Worm (Caenorhabditis elegans) whole organism, young adult: ENCODE data around the gene Y62F5A.10.

Experiments used
- B0019.2 ChIP-seq: fragments of 200-800 bp; sonication (Bioruptor generic); conservative IDR thresholded peaks from 2 replicates; pipeline ENCODE4 v1.3.6; 2022; ENCODE audit warnings: missing genetic modification reagents, missing genetic modification characterization, missing compliant biosample characterization
- B0336.3 ChIP-seq: fragments of 200-800 bp; sonication (Bioruptor generic); IDR thresholded peaks from 2 replicates; pipeline ENCODE4 v1.3.6; 2022; ENCODE audit warnings: missing genetic modification characterization, missing compliant biosample characterization
- C06A6.2 ChIP-seq: fragments of 200-800 bp; sonication (Bioruptor generic); conservative IDR thresholded peaks from 2 replicates; pipeline ENCODE4 v1.3.6; 2022; ENCODE audit warnings: missing genetic modification characterization, missing compliant biosample characterization
- D2030.7 ChIP-seq: fragments of 200-800 bp; sonication (Bioruptor generic); IDR thresholded peaks from 2 replicates; pipeline ENCODE4 v1.3.6; 2022; ENCODE audit warnings: missing genetic modification reagents, missing genetic modification characterization, missing compliant biosample characterization
- F10E7.11 ChIP-seq: sonication (generic microtip); optimal IDR thresholded peaks from 2 replicates; lab custom pipeline; 2017; ENCODE audit warnings: mild to moderate bottlenecking, missing genetic modification characterization, moderate library complexity, missing compliant biosample characterization
- F37B4.10 ChIP-seq: fragments of 200-800 bp; sonication (Bioruptor generic); IDR thresholded peaks from 2 replicates; pipeline ENCODE4 v1.3.6; 2022; ENCODE audit warnings: missing genetic modification characterization, missing compliant biosample characterization
- F39B2.1 ChIP-seq: fragments of 200-800 bp; sonication (Bioruptor generic); IDR thresholded peaks from 2 replicates; pipeline ENCODE4 v1.3.6; 2022; ENCODE audit warnings: missing genetic modification reagents, missing genetic modification characterization, missing compliant biosample characterization
- F49E8.2 ChIP-seq: sonication (generic microtip); optimal IDR thresholded peaks from 3 replicates; lab custom pipeline; 2017; ENCODE audit warnings: missing genetic modification characterization, mild to moderate bottlenecking, missing compliant biosample characterization, antibody characterized with exemption, moderate library complexity; ENCODE audit not compliant: insufficient read depth
- F55B11.4 ChIP-seq: sonication (generic microtip); optimal IDR thresholded peaks from 2 replicates; lab custom pipeline; 2016; ENCODE audit warnings: missing compliant biosample characterization, missing genetic modification characterization, borderline replicate concordance; ENCODE audit not compliant: insufficient read depth
- F57A8.1 ChIP-seq: fragments of 200-800 bp; sonication (Bioruptor generic); optimal IDR thresholded peaks from 2 replicates; lab custom pipeline; 2018; ENCODE audit warnings: mild to moderate bottlenecking, missing genetic modification characterization, moderate library complexity, missing compliant biosample characterization
- T26A5.8 ChIP-seq: sonication (generic microtip); optimal IDR thresholded peaks from 2 replicates; lab custom pipeline; 2016; ENCODE audit warnings: missing genetic modification characterization, missing compliant biosample characterization
- Y53G8AR.9 ChIP-seq: fragments of 200-800 bp; sonication (Bioruptor generic); conservative IDR thresholded peaks from 2 replicates; pipeline ENCODE4 v1.3.6; 2022; ENCODE audit warnings: missing genetic modification reagents, missing genetic modification characterization, missing compliant biosample characterization
- Y56A3A.18 ChIP-seq: fragments of 200-800 bp; sonication (Bioruptor generic); IDR thresholded peaks from 2 replicates; pipeline ENCODE4 v1.3.6; 2022; ENCODE audit warnings: missing genetic modification reagents, missing genetic modification characterization, missing compliant biosample characterization
- akir-1 ChIP-seq: fragments of 200-800 bp; sonication (Bioruptor generic); optimal IDR thresholded peaks from 2 replicates; lab custom pipeline; 2018; ENCODE audit warnings: mild to moderate bottlenecking, missing genetic modification characterization, moderate library complexity, missing compliant biosample characterization
- ama-1 ChIP-seq, 3 experiments: fragments of 150-350 bp in 1 of 3; sonication (generic microtip) in 2 of 3; optimal IDR thresholded peaks; 2 replicates each; lab custom pipeline; 2014 to 2018; ENCODE audit warnings: missing biosample characterization in 2 of 3, missing genetic modification characterization in 2 of 3, missing genetic modification reagents in 2 of 3
- aptf-2 ChIP-seq: fragments of 200-800 bp; sonication (Bioruptor generic); conservative IDR thresholded peaks from 2 replicates; pipeline ENCODE4 v1.3.6; 2022; ENCODE audit warnings: missing genetic modification reagents, missing genetic modification characterization, missing compliant biosample characterization
- aptf-3 ChIP-seq: fragments of 200-800 bp; sonication (Bioruptor generic); IDR thresholded peaks from 2 replicates; pipeline ENCODE4 v1.3.6; 2022; ENCODE audit warnings: missing genetic modification characterization, missing compliant biosample characterization
- cebp-1 ChIP-seq, 2 experiments: fragments of 200-800 bp in 1 of 2; sonication (Bioruptor generic) in 1 of 2; sonication (generic microtip) in 1 of 2; IDR thresholded peaks in 1 of 2; optimal IDR thresholded peaks in 1 of 2; 2 replicates each; pipeline versions ENCODE4 v1.3.6 to Lab custom; 2017 to 2022; ENCODE audit warnings: missing compliant biosample characterization in 2 of 2, missing genetic modification characterization in 2 of 2, mild to moderate bottlenecking in 1 of 2, missing genetic modification reagents in 1 of 2, moderate library complexity in 1 of 2
- ceh-27 ChIP-seq: fragments of 200-800 bp; sonication (Bioruptor generic); optimal IDR thresholded peaks from 2 replicates; lab custom pipeline; 2018; ENCODE audit warnings: mild to moderate bottlenecking, missing genetic modification characterization, moderate library complexity, missing compliant biosample characterization
- ceh-58 ChIP-seq: fragments of 200-800 bp; sonication (Bioruptor generic); IDR thresholded peaks from 2 replicates; pipeline ENCODE4 v1.3.6; 2022; ENCODE audit warnings: missing genetic modification characterization, missing compliant biosample characterization
- egrh-3 ChIP-seq: fragments of 200-800 bp; sonication (Bioruptor generic); IDR thresholded peaks from 2 replicates; pipeline ENCODE4 v1.3.6; 2022; ENCODE audit warnings: missing genetic modification reagents, missing genetic modification characterization, missing compliant biosample characterization
- hlh-12 ChIP-seq: sonication (generic microtip); optimal IDR thresholded peaks from 2 replicates; lab custom pipeline; 2016; ENCODE audit warnings: missing genetic modification characterization, missing compliant biosample characterization
- hsf-1 ChIP-seq: fragments of 200-800 bp; sonication (Bioruptor generic); IDR thresholded peaks from 2 replicates; pipeline ENCODE4 v1.3.6; 2022; ENCODE audit warnings: missing genetic modification reagents, missing genetic modification characterization, missing compliant biosample characterization
- let-607 ChIP-seq, 2 experiments: fragments of 200-800 bp in 1 of 2; sonication (Bioruptor generic) in 1 of 2; sonication (generic microtip) in 1 of 2; optimal IDR thresholded peaks; 2 replicates each; lab custom pipeline; 2016 to 2018; ENCODE audit warnings: mild to moderate bottlenecking in 2 of 2, missing compliant biosample characterization in 2 of 2, missing genetic modification characterization in 2 of 2, moderate library complexity in 2 of 2, missing genotype in 1 of 2
- lin-26 ChIP-seq: fragments of 200-800 bp; sonication (Bioruptor generic); IDR thresholded peaks from 2 replicates; pipeline ENCODE4 v1.3.6; 2022; ENCODE audit warnings: missing genetic modification reagents, missing genetic modification characterization, missing compliant biosample characterization
- lin-35 ChIP-seq, 3 experiments: fragments of 150-350 bp in 2 of 3; sonication (generic microtip) in 1 of 3; optimal IDR thresholded peaks; 2 replicates each; lab custom pipeline; 2014 to 2018; ENCODE audit warnings: missing biosample characterization in 3 of 3, missing genetic modification characterization in 3 of 3, missing genetic modification reagents in 3 of 3
- lin-54 ChIP-seq: fragments of 200-800 bp; sonication (Bioruptor generic); optimal IDR thresholded peaks from 2 replicates; lab custom pipeline; 2018; ENCODE audit warnings: mild to moderate bottlenecking, missing genetic modification characterization, missing compliant biosample characterization
- lsl-1 ChIP-seq: fragments of 200-800 bp; sonication (Bioruptor generic); optimal IDR thresholded peaks from 2 replicates; lab custom pipeline; 2018; ENCODE audit warnings: mild to moderate bottlenecking, missing genetic modification characterization, moderate library complexity, missing compliant biosample characterization
- lsy-27 ChIP-seq: sonication (generic microtip); optimal IDR thresholded peaks from 2 replicates; lab custom pipeline; 2017; ENCODE audit warnings: missing genetic modification characterization, mild to moderate bottlenecking, missing compliant biosample characterization, antibody characterized with exemption, missing genotype, borderline replicate concordance; ENCODE audit not compliant: insufficient read depth
- mel-28 ChIP-seq: sonication (generic microtip); optimal IDR thresholded peaks from 2 replicates; lab custom pipeline; 2016; ENCODE audit warnings: borderline replicate concordance, mild to moderate bottlenecking, missing genetic modification characterization, missing compliant biosample characterization
- nfya-1 ChIP-seq: sonication (generic microtip); optimal IDR thresholded peaks from 2 replicates; lab custom pipeline; 2017; ENCODE audit warnings: antibody characterized with exemption, missing compliant biosample characterization, missing genetic modification characterization, borderline replicate concordance; ENCODE audit not compliant: insufficient read depth
- nfya-2 ChIP-seq: fragments of 200-800 bp; sonication (Bioruptor generic); IDR thresholded peaks from 2 replicates; pipeline ENCODE4 v1.3.6; 2022; ENCODE audit warnings: missing genetic modification reagents, missing genetic modification characterization, missing compliant biosample characterization
- nhr-120 ChIP-seq: fragments of 200-800 bp; sonication (Bioruptor generic); IDR thresholded peaks from 2 replicates; pipeline ENCODE4 v1.3.6; 2022; ENCODE audit warnings: missing genetic modification characterization, missing compliant biosample characterization
- nhr-179 ChIP-seq: sonication (generic microtip); optimal IDR thresholded peaks from 2 replicates; lab custom pipeline; 2016; ENCODE audit warnings: mild to moderate bottlenecking, missing genetic modification characterization, missing compliant biosample characterization
- rec-8 ChIP-seq, 2 experiments: sonication (generic microtip); optimal IDR thresholded peaks; 2 replicates each; lab custom pipeline; 2016; ENCODE audit warnings: mild to moderate bottlenecking in 2 of 2, missing genetic modification characterization in 2 of 2, missing genetic modification reagents in 2 of 2, missing genotype in 2 of 2, missing biosample characterization in 1 of 2, missing compliant biosample characterization in 1 of 2, moderate library complexity in 1 of 2
- repo-1 ChIP-seq: sonication (generic microtip); optimal IDR thresholded peaks from 2 replicates; lab custom pipeline; 2017; ENCODE audit warnings: mild to moderate bottlenecking, missing genetic modification characterization, missing compliant biosample characterization
- sea-2 ChIP-seq: fragments of 200-800 bp; sonication (Bioruptor generic); IDR thresholded peaks from 2 replicates; pipeline ENCODE4 v1.3.6; 2022; ENCODE audit warnings: missing genetic modification characterization, missing compliant biosample characterization
- snpc-1.3 ChIP-seq: sonication (generic microtip); optimal IDR thresholded peaks from 2 replicates; lab custom pipeline; 2017; ENCODE audit warnings: missing genetic modification characterization, mild to moderate bottlenecking, missing compliant biosample characterization, antibody characterized with exemption, moderate library complexity, missing genotype, missing genetic modification reagents; ENCODE audit not compliant: insufficient read depth
- somi-1 ChIP-seq: fragments of 200-800 bp; sonication (Bioruptor generic); optimal IDR thresholded peaks from 2 replicates; lab custom pipeline; 2018; ENCODE audit warnings: mild to moderate bottlenecking, missing genetic modification characterization, missing compliant biosample characterization
- unc-62 ChIP-seq: fragments of 150-350 bp; optimal IDR thresholded peaks from 2 replicates; lab custom pipeline; 2014; ENCODE audit warnings: missing biosample characterization, missing genetic modification reagents, missing genetic modification characterization
- xnd-1 ChIP-seq: sonication (generic microtip); optimal IDR thresholded peaks from 2 replicates; lab custom pipeline; 2016; ENCODE audit warnings: missing genotype, missing genetic modification reagents, missing genetic modification characterization, missing compliant biosample characterization
- zfh-2 ChIP-seq: fragments of 200-800 bp; sonication (Bioruptor generic); conservative IDR thresholded peaks from 2 replicates; pipeline ENCODE4 v1.3.6; 2022; ENCODE audit warnings: missing genetic modification reagents, missing genetic modification characterization, missing compliant biosample characterization
- zim-3 ChIP-seq: sonication (generic microtip); optimal IDR thresholded peaks from 2 replicates; lab custom pipeline; 2017; ENCODE audit warnings: mild to moderate bottlenecking, missing genetic modification characterization, moderate library complexity, missing compliant biosample characterization
- ztf-18 ChIP-seq: sonication (generic microtip); optimal IDR thresholded peaks from 2 replicates; lab custom pipeline; 2016; ENCODE audit warnings: missing genotype, mild to moderate bottlenecking, missing genetic modification characterization, missing compliant biosample characterization
- ztf-22 ChIP-seq: fragments of 200-800 bp; sonication (Bioruptor generic); optimal IDR thresholded peaks from 2 replicates; lab custom pipeline; 2018; ENCODE audit warnings: mild to moderate bottlenecking, missing genetic modification characterization, moderate library complexity, missing compliant biosample characterization
- ztf-3 ChIP-seq: fragments of 200-800 bp; sonication (Bioruptor generic); optimal IDR thresholded peaks from 2 replicates; lab custom pipeline; 2018; ENCODE audit warnings: mild to moderate bottlenecking, missing genetic modification characterization, missing compliant biosample characterization

Y62F5A.10 gene

DNA sequence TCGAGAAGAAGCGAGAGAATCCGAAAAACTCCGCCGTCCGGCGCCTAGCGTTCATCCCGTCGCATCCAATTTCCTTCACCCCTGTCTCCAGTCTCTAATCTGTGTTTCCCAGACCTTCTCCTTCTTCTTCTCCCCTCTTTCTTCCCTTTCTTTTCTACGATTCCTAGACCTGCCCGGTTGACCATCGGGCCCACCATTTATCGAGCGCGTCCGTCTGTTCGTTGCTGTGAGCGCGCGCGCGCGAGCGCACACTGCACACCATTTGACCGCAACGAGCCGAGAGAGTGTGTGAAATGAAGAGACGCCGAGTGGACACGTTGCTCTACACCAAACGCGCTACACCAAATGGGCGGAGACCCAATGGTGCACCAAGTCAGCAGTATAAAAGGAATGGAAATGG, 15.7 kb downstream of the Y62F5A.10 start (continued):
- TF ChIP-seq ceh-27 (GFP tag; lab: Kevin White, UChicago): peak; percentile 6
- no peak for TF ChIP-seq ztf-3 (GFP tag; lab: Kevin White, UChicago)
- TF ChIP-seq nhr-179 (tag; lab: Kevin White, UChicago): no peak
- TF ChIP-seq ceh-58 (GFP tag; lab: Robert Waterston, UW): 0 out of 2 replicates have a peak, but pooled peaks have one; percentile 20
- TF ChIP-seq F39B2.1 (GFP tag; lab: Robert Waterston, UW): no peak
- TF ChIP-seq T26A5.8 (tag; lab: Kevin White, UChicago): no peak
- TF ChIP-seq D2030.7 (GFP tag; lab: Robert Waterston, UW): peak; percentile 95
- no peak for TF ChIP-seq mel-28 (tag; lab: Kevin White, UChicago)
- no peak for TF ChIP-seq hlh-12 (tag; lab: Kevin White, UChicago)
- peak; percentile 82 for TF ChIP-seq egrh-3 (GFP tag; lab: Robert Waterston, UW)
- no peak for TF ChIP-seq F10E7.11 (tag; lab: Kevin White, UChicago)
- TF ChIP-seq C06A6.2 (GFP tag; lab: Robert Waterston, UW): no peak
- no peak for TF ChIP-seq nfya-1 (tag; lab: Kevin White, UChicago)
- peak; percentile 81 for TF ChIP-seq lin-54 (GFP tag; lab: Kevin White, UChicago)
- no peak for TF ChIP-seq ama-1 (optimal IDR thresholded peaks at IDR 0.05; lab: Kevin White, UChicago)
- no peak for TF ChIP-seq ama-1 (GFP tag; optimal IDR thresholded peaks at IDR 0.05; lab: Kevin White, UChicago)
- peak; percentile 2 for TF ChIP-seq ztf-18 (tag; lab: Kevin White, UChicago)
- peak; percentile 71 for TF ChIP-seq B0336.3 (GFP tag; lab: Robert Waterston, UW)
- TF ChIP-seq zfh-2 (GFP tag; lab: Robert Waterston, UW): peak; percentile 85
- TF ChIP-seq F37B4.10 (GFP tag; lab: Robert Waterston, UW): peak; percentile 78; the same call in 1 of the 2 replicates
- TF ChIP-seq F55B11.4 (tag; lab: Kevin White, UChicago): no peak
- TF ChIP-seq aptf-3 (GFP tag; lab: Robert Waterston, UW): no peak
- 0 out of 2 replicates have a peak, but pooled peaks have one; percentile 68 for TF ChIP-seq Y53G8AR.9 (GFP tag; lab: Robert Waterston, UW)
- TF ChIP-seq F49E8.2 (tag; lab: Kevin White, UChicago): no peak
- TF ChIP-seq sea-2 (GFP tag; lab: Robert Waterston, UW): no peak
- TF ChIP-seq F57A8.1: no peak
- TF ChIP-seq unc-62 (GFP tag; lab: Kevin White, UChicago): no peak
- TF ChIP-seq lsy-27 (tag; lab: Kevin White, UChicago): no peak
- TF ChIP-seq hsf-1 (GFP tag; lab: Robert Waterston, UW): peak; percentile 90
- peak; percentile 95 for TF ChIP-seq xnd-1 (tag; lab: Kevin White, UChicago)
- TF ChIP-seq nhr-120 (GFP tag; lab: Robert Waterston, UW): no peak
- TF ChIP-seq somi-1 (GFP tag; lab: Kevin White, UChicago): no peak
- no peak for TF ChIP-seq zim-3 (tag; lab: Kevin White, UChicago)
- TF ChIP-seq snpc-1.3 (tag; lab: Kevin White, UChicago): no peak
- no peak for TF ChIP-seq rec-8 (tag; optimal IDR thresholded peaks at IDR 0.05; lab: Kevin White, UChicago)
- no peak for TF ChIP-seq Y56A3A.18 (GFP tag; lab: Robert Waterston, UW)
- no peak for TF ChIP-seq akir-1 (GFP tag; lab: Kevin White, UChicago)
- no peak for TF ChIP-seq nfya-2
- peak; percentile 80 for TF ChIP-seq lsl-1 (GFP tag; lab: Kevin White, UChicago)
- peak in 2 of 3 experiments; percentile 38 to 44 for TF ChIP-seq lin-35 (GFP tag; optimal IDR thresholded peaks at IDR 0.05; lab: Kevin White, UChicago)
- no peak for TF ChIP-seq repo-1 (tag; lab: Kevin White, UChicago)
- TF ChIP-seq B0019.2 (GFP tag; lab: Robert Waterston, UW): peak; percentile 28; the same call in 1 of the 2 replicates
- peak; percentile 85 for TF ChIP-seq aptf-2 (GFP tag; lab: Robert Waterston, UW)
- TF ChIP-seq lin-26 (GFP tag; lab: Robert Waterston, UW): no peak
- no peak for TF ChIP-seq let-607 (tag; optimal IDR thresholded peaks at IDR 0.05; lab: Kevin White, UChicago)
- 0 out of 2 replicates have a peak, but pooled peaks have one; percentile 27 for TF ChIP-seq cebp-1 (GFP tag; IDR thresholded peaks at IDR 0.05; lab: Robert Waterston, UW)
- no peak for TF ChIP-seq cebp-1 (tag; optimal IDR thresholded peaks at IDR 0.05; lab: Kevin White, UChicago)
- TF ChIP-seq ztf-22 (GFP tag; lab: Kevin White, UChicago): no peak
